Worm (Caenorhabditis elegans) whole organism, early embryonic: ENCODE measurements around the gene cdh-12.
A peak's percentile ranks its signal among the peaks of the same experiment; 100 is the strongest.

Source experiments
- B0310.2 ChIP-seq: sonication (generic microtip); optimal IDR thresholded peaks from 2 replicates; lab custom pipeline; 2016; ENCODE audit warnings: mild to moderate bottlenecking, missing genetic modification characterization, missing compliant biosample characterization
- F13C5.2 ChIP-seq: sonication (generic microtip); optimal IDR thresholded peaks from 2 replicates; lab custom pipeline; 2017; ENCODE audit warnings: mild to moderate bottlenecking, missing genetic modification characterization, inconsistent platforms, missing compliant biosample characterization
- aly-1 ChIP-seq: sonication (generic microtip); optimal IDR thresholded peaks from 2 replicates; lab custom pipeline; 2016; ENCODE audit warnings: missing genetic modification characterization, missing compliant biosample characterization
- ama-1 ChIP-seq: fragments of 150-350 bp; optimal IDR thresholded peaks from 2 replicates; lab custom pipeline; 2014
- ceh-13 ChIP-seq: fragments of 200-800 bp; sonication (Bioruptor generic); optimal IDR thresholded peaks from 2 replicates; lab custom pipeline; 2018; ENCODE audit warnings: mild to moderate bottlenecking, missing genetic modification characterization, missing compliant biosample characterization
- ceh-36 ChIP-seq: sonication (generic microtip); optimal IDR thresholded peaks from 2 replicates; lab custom pipeline; 2016; ENCODE audit warnings: missing genetic modification characterization, inconsistent platforms, missing compliant biosample characterization
- ets-7 ChIP-seq: sonication (generic microtip); optimal IDR thresholded peaks from 2 replicates; lab custom pipeline; 2016; ENCODE audit warnings: missing genotype, missing genetic modification characterization, missing compliant biosample characterization
- flt-1 ChIP-seq: fragments of 200-800 bp; sonication (Bioruptor generic); IDR thresholded peaks from 2 replicates; pipeline ENCODE4 v1.3.6; 2022; ENCODE audit warnings: missing genetic modification characterization, missing compliant biosample characterization
- hmbx-1 ChIP-seq: sonication (generic microtip); optimal IDR thresholded peaks from 2 replicates; lab custom pipeline; 2016; ENCODE audit warnings: mild to moderate bottlenecking, missing genetic modification characterization, missing compliant biosample characterization
- hmg-4 ChIP-seq: fragments of 200-800 bp; sonication (Bioruptor generic); optimal IDR thresholded peaks from 2 replicates; lab custom pipeline; 2018; ENCODE audit warnings: mild to moderate bottlenecking, missing genetic modification characterization, missing compliant biosample characterization
- hnd-1 ChIP-seq: sonication (generic microtip); optimal IDR thresholded peaks from 2 replicates; lab custom pipeline; 2016; ENCODE audit warnings: missing genetic modification characterization, missing compliant biosample characterization
- pes-1 ChIP-seq: fragments of 200-800 bp; sonication (Bioruptor generic); IDR thresholded peaks from 2 replicates; pipeline ENCODE4 v1.3.6; 2022; ENCODE audit warnings: missing genetic modification reagents, missing genetic modification characterization, missing compliant biosample characterization
- scrt-1 ChIP-seq: fragments of 200-800 bp; sonication (Bioruptor generic); IDR thresholded peaks from 2 replicates; pipeline ENCODE4 v1.3.6; 2022; ENCODE audit warnings: missing genetic modification characterization, missing compliant biosample characterization
- sea-1 ChIP-seq: fragments of 200-800 bp; sonication (Bioruptor generic); conservative IDR thresholded peaks from 2 replicates; pipeline ENCODE4 v1.3.6; 2022; ENCODE audit warnings: missing genetic modification characterization, missing compliant biosample characterization
- tbx-11 ChIP-seq: fragments of 200-800 bp; sonication (Bioruptor generic); IDR thresholded peaks from 2 replicates; pipeline ENCODE4 v1.3.6; 2022; ENCODE audit warnings: missing genetic modification characterization, missing compliant biosample characterization
- tbx-37 ChIP-seq: fragments of 200-800 bp; sonication (Bioruptor generic); conservative IDR thresholded peaks from 2 replicates; pipeline ENCODE4 v1.3.6; 2022; ENCODE audit warnings: missing genetic modification reagents, missing genetic modification characterization, missing compliant biosample characterization
- tra-4 ChIP-seq: sonication (generic microtip); optimal IDR thresholded peaks from 2 replicates; lab custom pipeline; 2017; ENCODE audit warnings: missing genetic modification characterization, missing compliant biosample characterization

cdh-12 gene

ce11 chrIII:1164668-1165067 lies 12.8 kb downstream of the cdh-12 start:
- TF ChIP-seq pes-1 (GFP tag; lab: Robert Waterston, UW) (0 out of 2 replicates have a peak, but pooled peaks have one; percentile 19), ets-7 (no peak), F13C5.2 (no peak), tra-4 (tag; lab: Kevin White, UChicago) (no peak)

- TF ChIP-seq flt-1 (GFP tag; lab: Robert Waterston, UW), result no peak
Observed at ce11 chrIII:1166388-1166787, 14.5 kb downstream of the cdh-12 start.

- TF ChIP-seq scrt-1 (GFP tag; lab: Robert Waterston, UW) (no peak), pes-1 (GFP tag; lab: Robert Waterston, UW) (no peak), sea-1 (GFP tag; lab: Robert Waterston, UW) (no peak), hnd-1 (tag; lab: Kevin White, UChicago) (no peak), ceh-36 (tag; lab: Kevin White, UChicago) (peak; percentile 86), ama-1 (lab: Kevin White, UChicago) (no peak), ets-7 (no peak)
Observed at ce11 chrIII:1169622-1170021, 17.8 kb downstream of the cdh-12 start.

ce11 chrIII:1173331-1173730 lies 21.5 kb downstream of the cdh-12 start:
- TF ChIP-seq B0310.2 (tag; lab: Kevin White, UChicago) (no peak), ets-7 (no peak), flt-1 (GFP tag; lab: Robert Waterston, UW) (no peak), sea-1 (GFP tag; lab: Robert Waterston, UW) (no peak), hnd-1 (tag; lab: Kevin White, UChicago) (no peak), ceh-36 (tag; lab: Kevin White, UChicago) (no peak), hmbx-1 (tag; lab: Kevin White, UChicago) (no peak), ama-1 (lab: Kevin White, UChicago) (no peak), pes-1 (GFP tag; lab: Robert Waterston, UW) (no peak), scrt-1 (GFP tag; lab: Robert Waterston, UW) (no peak), aly-1 (tag; lab: Kevin White, UChicago) (no peak), hmg-4 (GFP tag; lab: Kevin White, UChicago) (no peak), tbx-37 (GFP tag; lab: Robert Waterston, UW) (no peak), F13C5.2 (no peak), tra-4 (tag; lab: Kevin White, UChicago) (no peak), ceh-13 (no peak)

- TF ChIP-seq ets-7 (no peak), hnd-1 (tag; lab: Kevin White, UChicago) (no peak), ceh-36 (tag; lab: Kevin White, UChicago) (no peak), hmbx-1 (tag; lab: Kevin White, UChicago) (no peak), F13C5.2 (no peak), pes-1 (GFP tag; lab: Robert Waterston, UW) (no peak), tbx-11 (GFP tag; lab: Robert Waterston, UW) (no peak), aly-1 (tag; lab: Kevin White, UChicago) (no peak), B0310.2 (tag; lab: Kevin White, UChicago) (no peak), flt-1 (GFP tag; lab: Robert Waterston, UW) (no peak), tra-4 (tag; lab: Kevin White, UChicago) (no peak), sea-1 (GFP tag; lab: Robert Waterston, UW) (no peak), hmg-4 (GFP tag; lab: Kevin White, UChicago) (no peak), tbx-37 (GFP tag; lab: Robert Waterston, UW) (no peak), scrt-1 (GFP tag; lab: Robert Waterston, UW) (no peak), ama-1 (lab: Kevin White, UChicago) (no peak), ceh-13 (no peak)
Observed at ce11 chrIII:1176080-1176608, 24.3 kb downstream of the cdh-12 start, which contains the start of gene eak-3. TSS of gene eak-3 (minus strand) at chrIII:1176558.

ce11 chrIII:1179006-1179405 lies 27.2 kb downstream of the cdh-12 start:
- TF ChIP-seq F13C5.2 (no peak), tbx-11 (GFP tag; lab: Robert Waterston, UW) (no peak), ama-1 (lab: Kevin White, UChicago) (no peak), hmbx-1 (tag; lab: Kevin White, UChicago) (no peak)

- TF ChIP-seq tbx-37 (GFP tag; lab: Robert Waterston, UW) (no peak), tra-4 (tag; lab: Kevin White, UChicago) (no peak), hnd-1 (tag; lab: Kevin White, UChicago) (no peak), F13C5.2 (no peak), ceh-36 (tag; lab: Kevin White, UChicago) (no peak), ceh-13 (no peak), flt-1 (GFP tag; lab: Robert Waterston, UW) (no peak), sea-1 (GFP tag; lab: Robert Waterston, UW) (no peak), ets-7 (no peak), pes-1 (GFP tag; lab: Robert Waterston, UW) (no peak), B0310.2 (tag; lab: Kevin White, UChicago) (no peak), hmg-4 (GFP tag; lab: Kevin White, UChicago) (no peak), ama-1 (lab: Kevin White, UChicago) (no peak), hmbx-1 (tag; lab: Kevin White, UChicago) (no peak), tbx-11 (GFP tag; lab: Robert Waterston, UW) (no peak), aly-1 (tag; lab: Kevin White, UChicago) (no peak), scrt-1 (GFP tag; lab: Robert Waterston, UW) (no peak)
Observed at ce11 chrIII:1181756-1182155, 29.9 kb downstream of the cdh-12 start, which contains the start of gene nspg-8. TSS of gene nspg-8 (plus strand) at chrIII:1182056.
